Fruit fly (Drosophila melanogaster): Measurements from ENCODE around the gene hoe2.

hoe2 gene

DNA sequence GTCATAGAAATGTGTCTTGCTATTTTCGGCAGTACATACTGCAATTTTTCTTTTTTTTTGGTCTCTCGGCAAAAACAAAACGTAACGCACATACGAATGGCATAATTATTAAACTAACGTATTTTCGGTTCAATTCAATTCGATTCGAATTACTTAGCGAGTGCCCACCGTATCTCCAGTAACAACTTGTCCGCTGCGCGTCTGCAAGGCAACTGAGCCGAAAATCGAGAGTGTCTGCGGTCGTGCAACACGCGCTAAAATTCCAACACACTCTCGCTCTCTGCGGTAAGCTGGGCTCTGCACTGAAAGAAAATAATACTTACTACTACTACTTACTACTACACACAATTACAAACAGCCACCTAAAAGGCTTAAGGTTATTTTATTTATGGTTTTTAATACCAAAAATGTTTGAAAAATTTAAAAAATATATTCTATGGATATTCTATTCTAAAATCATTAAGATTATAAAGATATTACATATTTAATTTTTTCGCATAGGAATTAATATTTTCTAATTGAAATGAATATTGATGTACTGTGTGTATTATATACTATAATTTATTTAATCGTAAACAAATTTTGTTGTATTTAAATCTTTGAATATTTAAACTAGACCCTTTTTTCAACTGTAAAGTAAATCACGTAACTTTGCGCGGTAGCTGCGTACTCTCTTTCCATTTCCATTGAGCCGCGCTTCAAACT is 29.6 kb downstream of the hoe2 start, which contains the start of gene snsl (continued):
- TF ChIP-seq ci (GFP tag; IDR thresholded peaks at IDR 0.05): peak; percentile 58; the same call in 2 of the 3 replicates
- peak; percentile 86 for TF ChIP-seq gem (tag; optimal IDR thresholded peaks at IDR 0.05)
- TF ChIP-seq CG5245 (GFP tag; optimal IDR thresholded peaks at IDR 0.05): peak; percentile 8
- TF ChIP-seq Hr51 (GFP tag; optimal IDR thresholded peaks at IDR 0.05): peak in 1 of 2 experiments; percentile 92
- 0 out of 3 replicates have a peak, but pooled peaks have one; percentile 36 for TF ChIP-seq jigr1 (GFP tag; IDR thresholded peaks at IDR 0.05)
- peak; percentile 53; the same call in 1 of the 2 replicates for TF ChIP-seq E2f1 (GFP tag; IDR thresholded peaks at IDR 0.05)
- peak; percentile 38; the same call in 1 of the 2 replicates for TF ChIP-seq vvl (GFP tag; IDR thresholded peaks at IDR 0.05)
- TF ChIP-seq CG8281 (tag; optimal IDR thresholded peaks at IDR 0.05): peak; percentile 41
- peak; percentile 87 for TF ChIP-seq CG8924 (tag; optimal IDR thresholded peaks at IDR 0.05)
- peak; percentile 65 for TF ChIP-seq run (tag; optimal IDR thresholded peaks at IDR 0.05)
- peak; percentile 65 for TF ChIP-seq CG10979 (tag; optimal IDR thresholded peaks at IDR 0.05)
- peak in 1 of 2 experiments; percentile 52 for TF ChIP-seq dpn (GFP tag; optimal IDR thresholded peaks at IDR 0.05)
- TF ChIP-seq CG7839 (tag; optimal IDR thresholded peaks at IDR 0.05): peak; percentile 83
- TF ChIP-seq CTCF (GFP tag; optimal IDR thresholded peaks at IDR 0.05): no peak
- peak; percentile 57 for TF ChIP-seq sug (tag; optimal IDR thresholded peaks at IDR 0.05)
- TF ChIP-seq CG32532 (GFP tag; IDR thresholded peaks at IDR 0.05): peak; percentile 37; the same call in 1 of the 2 replicates
- peak; percentile 16; the same call in 1 of the 3 replicates for TF ChIP-seq CG6175 (GFP tag; IDR thresholded peaks at IDR 0.05)
- peak; percentile 67 for TF ChIP-seq row (GFP tag; IDR thresholded peaks at IDR 0.05)
- TF ChIP-seq CG14014 (GFP tag; IDR thresholded peaks at IDR 0.05): no peak
- peak; percentile 62 for TF ChIP-seq Ssrp (tag; optimal IDR thresholded peaks at IDR 0.05)
- TF ChIP-seq lab (GFP tag; optimal IDR thresholded peaks at IDR 0.05): peak; percentile 56
- peak; percentile 56 for TF ChIP-seq Nf-YB (GFP tag; optimal IDR thresholded peaks at IDR 0.05)
- TF ChIP-seq CG3281 (GFP tag; optimal IDR thresholded peaks at IDR 0.05): peak; percentile 41
- TF ChIP-seq D (optimal IDR thresholded peaks at IDR 0.05): no peak
- TF ChIP-seq D (GFP tag; optimal IDR thresholded peaks at IDR 0.05): peak; percentile 36
- peak; percentile 53 for TF ChIP-seq CG6689 (GFP tag; IDR thresholded peaks at IDR 0.05)
- peak; percentile 8 for TF ChIP-seq slou (GFP tag; optimal IDR thresholded peaks at IDR 0.05)
- no peak for TF ChIP-seq croc (GFP tag; conservative IDR thresholded peaks at IDR 0.05)
- no peak for TF ChIP-seq btn (GFP tag; optimal IDR thresholded peaks at IDR 0.05)
- no peak for TF ChIP-seq ranshi (GFP tag; IDR thresholded peaks at IDR 0.05)
- TF ChIP-seq NfI (GFP tag; optimal IDR thresholded peaks at IDR 0.05): peak; percentile 23
- TF ChIP-seq D19A (tag; optimal IDR thresholded peaks at IDR 0.05): peak; percentile 67
- peak; percentile 52 for TF ChIP-seq Dek (tag; optimal IDR thresholded peaks at IDR 0.05)
- TF ChIP-seq CG4854 (GFP tag; optimal IDR thresholded peaks at IDR 0.05): no peak
- TF ChIP-seq CG8388 (GFP tag; optimal IDR thresholded peaks at IDR 0.05): peak; percentile 60
- peak; percentile 23 for TF ChIP-seq az2 (GFP tag; optimal IDR thresholded peaks at IDR 0.05)
- peak; percentile 32 for TF ChIP-seq CG1603 (tag; optimal IDR thresholded peaks at IDR 0.05)
- peak; percentile 87 for TF ChIP-seq Sox100B (GFP tag; optimal IDR thresholded peaks at IDR 0.05)
- peak; percentile 31; the same call in 1 of the 3 replicates for TF ChIP-seq CG34422 (GFP tag; IDR thresholded peaks at IDR 0.05)
- TF ChIP-seq CG14441 (GFP tag; IDR thresholded peaks at IDR 0.05): 0 out of 2 replicates have a peak, but pooled peaks have one; percentile 25
- peak; percentile 42 for TF ChIP-seq CG33557 (GFP tag; optimal IDR thresholded peaks at IDR 0.05)
- peak; percentile 59 for TF ChIP-seq Fer1 (GFP tag; optimal IDR thresholded peaks at IDR 0.05)
- TF ChIP-seq Hr3 (GFP tag; optimal IDR thresholded peaks at IDR 0.05): peak; percentile 55
- peak; percentile 40 for TF ChIP-seq CG18599 (GFP tag; optimal IDR thresholded peaks at IDR 0.05)
- peak; percentile 71 for TF ChIP-seq CG17385 (GFP tag; optimal IDR thresholded peaks at IDR 0.05)
- peak; percentile 35 for TF ChIP-seq Six4 (GFP tag; optimal IDR thresholded peaks at IDR 0.05)
- TF ChIP-seq seq (GFP tag; IDR thresholded peaks at IDR 0.05): 0 out of 2 replicates have a peak, but pooled peaks have one; percentile 30
- peak; percentile 10 for TF ChIP-seq CG15696 (tag; optimal IDR thresholded peaks at IDR 0.05)
- peak; percentile 85 for TF ChIP-seq Med (GFP tag)

Data from whole organism, embryonic.